Fruit fly (Drosophila melanogaster) whole organism, embryonic: ENCODE results near the gene Rh4.

Source experiments
- CG18599 ChIP-seq: fragments of 200-800 bp; sonication (Bioruptor generic); optimal IDR thresholded peaks from 3 replicates; lab custom pipeline; 2017; ENCODE audit warnings: missing biosample characterization, missing genetic modification characterization, mild to moderate bottlenecking, moderate library complexity, missing genetic modification reagents
- CG18619 ChIP-seq: fragments of 200-800 bp; sonication (Bioruptor generic); optimal IDR thresholded peaks from 3 replicates; lab custom pipeline; 2017; ENCODE audit warnings: missing biosample characterization, mild to moderate bottlenecking, missing genetic modification characterization
- CG2120 ChIP-seq: fragments of 200-800 bp; sonication (Bioruptor generic); optimal IDR thresholded peaks from 3 replicates; lab custom pipeline; 2016; ENCODE audit warnings: missing biosample characterization, missing genetic modification characterization
- CG33557 ChIP-seq: fragments of 200-800 bp; sonication (Bioruptor generic); optimal IDR thresholded peaks from 2 replicates; lab custom pipeline; 2019; ENCODE audit warnings: missing biosample characterization, mild to moderate bottlenecking, missing genetic modification characterization, moderate library complexity
- CG5245 ChIP-seq: fragments of 200-800 bp; sonication (Bioruptor generic); optimal IDR thresholded peaks from 3 replicates; lab custom pipeline; 2016; ENCODE audit warnings: missing biosample characterization, missing genetic modification characterization
- Dfd ChIP-seq, 2 experiments: fragments of >200 bp; optimal IDR thresholded peaks; 2 replicates each; lab custom pipeline; 2017; ENCODE audit warnings: missing biosample characterization in 2 of 2, missing genetic modification characterization in 2 of 2
- Gug ChIP-seq: fragments of 200-800 bp; sonication (Bioruptor generic); IDR thresholded peaks from 4 replicates; pipeline ENCODE4 v1.3.6; 2022; ENCODE audit warnings: missing biosample characterization, missing genetic modification characterization
- abd-A ChIP-seq: fragments of 200-800 bp; sonication (Bioruptor generic); optimal IDR thresholded peaks from 3 replicates; lab custom pipeline; 2019; ENCODE audit warnings: missing biosample characterization, mild to moderate bottlenecking, missing genetic modification characterization, moderate library complexity
- chn ChIP-seq: fragments of 200-800 bp; sonication (Bioruptor generic); optimal IDR thresholded peaks from 2 replicates; lab custom pipeline; 2016; ENCODE audit warnings: missing biosample characterization, missing genetic modification characterization
- gfzf ChIP-seq: fragments of 200-800 bp; sonication (Bioruptor generic); optimal IDR thresholded peaks from 2 replicates; lab custom pipeline; 2016; ENCODE audit warnings: missing biosample characterization, mild to moderate bottlenecking, missing genetic modification characterization, moderate library complexity
- ham ChIP-seq: fragments of 200-800 bp; sonication (Bioruptor generic); IDR thresholded peaks from 2 replicates; pipeline ENCODE4 v1.3.6; 2022; ENCODE audit warnings: missing biosample characterization, missing genetic modification characterization
- schlank ChIP-seq: fragments of 200-800 bp; sonication (Bioruptor generic); optimal IDR thresholded peaks from 2 replicates; lab custom pipeline; 2018; ENCODE audit warnings: missing biosample characterization, mild to moderate bottlenecking, missing genetic modification characterization
- vvl ChIP-seq: fragments of 200-800 bp; sonication (Bioruptor generic); IDR thresholded peaks from 2 replicates; pipeline ENCODE4 v1.3.6; 2022; ENCODE audit warnings: missing biosample characterization, missing genetic modification characterization
- zf30C ChIP-seq: fragments of 200-800 bp; sonication (Bioruptor generic); optimal IDR thresholded peaks from 3 replicates; lab custom pipeline; 2018; ENCODE audit warnings: missing biosample characterization, mild to moderate bottlenecking, missing genetic modification characterization

- TF ChIP-seq vvl (GFP tag; lab: Robert Waterston, UW) (peak; percentile 28; the same call in 1 of the 2 replicates), CG18619 (no peak), chn (GFP tag; lab: Kevin White, UChicago) (no peak), Gug (GFP tag; lab: Robert Waterston, UW) (no peak), abd-A (tag; lab: Kevin White, UChicago) (no peak), CG18599 (no peak), CG33557 (GFP tag; lab: Kevin White, UChicago) (no peak), schlank (no peak), CG2120 (peak; percentile 13), ham (no peak), gfzf (GFP tag; lab: Kevin White, UChicago) (peak; percentile 89), Dfd (GFP tag; optimal IDR thresholded peaks at IDR 0.05; lab: Kevin White, UChicago) (no peak), CG5245 (no peak), zf30C (peak; percentile 31)
Measured at dm6 chr3L:16865123-16865831, 3.0 kb upstream of the Rh4 start, which contains the start of gene Lmpt.
